Fruit fly (Drosophila melanogaster) whole organism, wandering third instar larva: ENCODE results near the gene ea.

Experiments used
- Abd-B ChIP-seq: fragments of >200 bp; optimal IDR thresholded peaks from 2 replicates; lab custom pipeline; 2017; ENCODE audit warnings: missing biosample characterization, missing genetic modification characterization
- CG9705 ChIP-seq: fragments of 200-800 bp; sonication (Bioruptor generic); optimal IDR thresholded peaks from 2 replicates; lab custom pipeline; 2018; ENCODE audit warnings: missing biosample characterization, mild to moderate bottlenecking, missing genetic modification characterization
- Dfd ChIP-seq: fragments of >200 bp; optimal IDR thresholded peaks from 2 replicates; lab custom pipeline; 2017; ENCODE audit warnings: missing biosample characterization, missing genetic modification characterization
- Dif ChIP-seq: fragments of 200-275, 200-300 bp; sonication (Bioruptor generic); optimal IDR thresholded peaks from 2 replicates; lab custom pipeline; 2018; ENCODE audit warnings: missing biosample characterization, missing genetic modification characterization; ENCODE audit not compliant: partially characterized antibody
- GATAd ChIP-seq: sonication (Bioruptor generic); optimal IDR thresholded peaks from 2 replicates; lab custom pipeline; 2016; ENCODE audit warnings: missing biosample characterization, missing genetic modification characterization
- HLH106 ChIP-seq: fragments of 200-800 bp; optimal IDR thresholded peaks from 3 replicates; lab custom pipeline; 2019; ENCODE audit warnings: missing biosample characterization, mild to moderate bottlenecking, missing genetic modification characterization, moderate library complexity
- Hnf4 ChIP-seq: fragments of 200-800 bp; sonication (Bioruptor generic); optimal IDR thresholded peaks from 2 replicates; lab custom pipeline; 2016; ENCODE audit warnings: missing biosample characterization, mild to moderate bottlenecking, missing genetic modification characterization
- Hr78 ChIP-seq: fragments of >200 bp; optimal IDR thresholded peaks from 2 replicates; lab custom pipeline; 2017; ENCODE audit warnings: missing biosample characterization, missing genetic modification characterization
- Hr83 ChIP-seq: fragments of 200-300 bp; sonication (Bioruptor generic); optimal IDR thresholded peaks from 2 replicates; lab custom pipeline; 2016; ENCODE audit warnings: missing biosample characterization, mild to moderate bottlenecking, missing genetic modification characterization, moderate library complexity; ENCODE audit not compliant: poor library complexity, severe bottlenecking
- Mio ChIP-seq: sonication (Bioruptor generic); optimal IDR thresholded peaks from 2 replicates; lab custom pipeline; 2016; ENCODE audit warnings: missing biosample characterization, missing genetic modification characterization
- Myc ChIP-seq: fragments of >200 bp; optimal IDR thresholded peaks from 2 replicates; lab custom pipeline; 2017
- N ChIP-seq: fragments of >200 bp; optimal IDR thresholded peaks from 2 replicates; lab custom pipeline; 2018; ENCODE audit warnings: missing biosample characterization, missing external identifiers, missing genetic modification characterization
- Rel ChIP-seq, 2 experiments: fragments of 200-800 bp; sonication (Bioruptor generic) in 1 of 2; optimal IDR thresholded peaks; 2 replicates in 1 of 2; 3 replicates in 1 of 2; lab custom pipeline; 2016 to 2019; ENCODE audit warnings: mild to moderate bottlenecking in 2 of 2, missing biosample characterization in 2 of 2, missing genetic modification characterization in 2 of 2, moderate library complexity in 1 of 2
- Vsx2 ChIP-seq: fragments of 200-300, 225-300 bp; sonication (Bioruptor generic); optimal IDR thresholded peaks from 2 replicates; lab custom pipeline; 2018; ENCODE audit warnings: missing biosample characterization, missing genetic modification characterization; ENCODE audit not compliant: partially characterized antibody
- br ChIP-seq: fragments of 200-800 bp; sonication (Bioruptor generic); optimal IDR thresholded peaks from 2 replicates; lab custom pipeline; 2016; ENCODE audit warnings: missing biosample characterization, missing genetic modification characterization
- brk ChIP-seq: fragments of 200-800 bp; sonication (Bioruptor generic); optimal IDR thresholded peaks from 2 replicates; lab custom pipeline; 2016; ENCODE audit warnings: missing biosample characterization, mild to moderate bottlenecking, missing genetic modification characterization
- dl ChIP-seq, 2 experiments: fragments of 175-275, 200-275 bp in 1 of 2; fragments of 200-275 bp in 1 of 2; sonication (Bioruptor generic); optimal IDR thresholded peaks; lab custom pipeline; 2018; ENCODE audit warnings: mild to moderate bottlenecking in 2 of 2, missing biosample characterization in 2 of 2, missing genetic modification characterization in 2 of 2, moderate library complexity in 2 of 2; ENCODE audit not compliant: partially characterized antibody in 2 of 2, insufficient read depth in 1 of 2
- dsf ChIP-seq: sonication (Bioruptor generic); optimal IDR thresholded peaks from 2 replicates; lab custom pipeline; 2016; ENCODE audit warnings: missing biosample characterization, missing genetic modification characterization, borderline replicate concordance
- fru ChIP-seq: fragments of 200-800 bp; sonication (Bioruptor generic); optimal IDR thresholded peaks from 3 replicates; lab custom pipeline; 2016; ENCODE audit warnings: missing biosample characterization, mild to moderate bottlenecking, missing genetic modification characterization
- h ChIP-seq: fragments of 200-800 bp; sonication (Bioruptor generic); optimal IDR thresholded peaks from 3 replicates; lab custom pipeline; 2016; ENCODE audit warnings: missing biosample characterization, mild to moderate bottlenecking, missing genetic modification characterization
- lola ChIP-seq: fragments of >200 bp; optimal IDR thresholded peaks from 2 replicates; lab custom pipeline; 2017; ENCODE audit warnings: missing biosample characterization, missing genetic modification characterization
- pan ChIP-seq: fragments of >200 bp; optimal IDR thresholded peaks from 2 replicates; lab custom pipeline; 2017
- psq ChIP-seq: fragments of 200-800 bp; sonication (Bioruptor generic); optimal IDR thresholded peaks from 3 replicates; lab custom pipeline; 2017; ENCODE audit warnings: missing biosample characterization, mild to moderate bottlenecking, missing genetic modification characterization, moderate library complexity
- rgr ChIP-seq: fragments of 200-800 bp; sonication (Bioruptor generic); optimal IDR thresholded peaks from 3 replicates; lab custom pipeline; 2016; ENCODE audit warnings: missing biosample characterization, mild to moderate bottlenecking, missing genetic modification characterization
- sage ChIP-seq: fragments of 200-800 bp; sonication (Bioruptor generic); optimal IDR thresholded peaks from 2 replicates; lab custom pipeline; 2016; ENCODE audit warnings: missing biosample characterization, mild to moderate bottlenecking, missing genetic modification characterization
- sv ChIP-seq: fragments of 200-800 bp; sonication (Bioruptor generic); optimal IDR thresholded peaks from 3 replicates; lab custom pipeline; 2016; ENCODE audit warnings: missing biosample characterization, missing genetic modification characterization
- woc ChIP-seq: sonication (Bioruptor generic); optimal IDR thresholded peaks from 2 replicates; lab custom pipeline; 2016; ENCODE audit warnings: missing biosample characterization, mild to moderate bottlenecking, missing genetic modification characterization

The ea gene

dm6 chr3R:15293005-15293877, 35.3 kb upstream of the ea start (continued):
- TF ChIP-seq lola (no peak), sage (GFP tag; lab: Kevin White, UChicago) (no peak), br (GFP tag; lab: Kevin White, UChicago) (peak; percentile 30)

dm6 chr3R:15293878-15294350, 34.6 kb upstream of the ea start:
- no peak for TF ChIP-seq HLH106 (tag; lab: Kevin White, UChicago)
- peak; percentile 55 for TF ChIP-seq woc
- no peak for TF ChIP-seq CG9705 (GFP tag; lab: Kevin White, UChicago)
- no peak for TF ChIP-seq Hr78 (GFP tag; lab: Kevin White, UChicago)

dm6 chr3R:15297904-15298303, 30.6 kb upstream of the ea start:
- TF ChIP-seq psq (peak; percentile 94), Mio (GFP tag; lab: Kevin White, UChicago) (no peak), h (GFP tag; lab: Kevin White, UChicago) (peak; percentile 45), Hr83 (GFP tag; lab: Kevin White, UChicago) (peak; percentile 13), HLH106 (tag; lab: Kevin White, UChicago) (no peak), Rel (GFP tag; optimal IDR thresholded peaks at IDR 0.05; lab: Kevin White, UChicago) (no peak), Rel (tag; optimal IDR thresholded peaks at IDR 0.05; lab: Kevin White, UChicago) (peak; percentile 59), N (GFP tag; lab: Kevin White, UChicago) (no peak), dl (GFP tag; optimal IDR thresholded peaks at IDR 0.05; lab: Kevin White, UChicago; ENCODE audit: insufficient read depth in 1 of 2, partially characterized antibody in 2 of 2) (peak in 1 of 2 experiments; percentile 17)

dm6 chr3R:15305246-15305645, 23.3 kb upstream of the ea start:
- TF ChIP-seq brk (GFP tag; lab: Kevin White, UChicago) (no peak), fru (no peak), Dfd (peak; percentile 96)
- TF ChIP-seq, all 38 proteins: peak for 1

dm6 chr3R:15309924-15310323, 18.6 kb upstream of the ea start, which contains the start of gene Tm2:
Tm2 (plus strand) TSS chr3R:15310193.
- TF ChIP-seq Vsx2 (no peak), Myc (no peak)

- TF ChIP-seq Hnf4 = no peak
- no peak for TF ChIP-seq rgr (GFP tag; lab: Kevin White, UChicago)
- no peak for TF ChIP-seq Mio (GFP tag; lab: Kevin White, UChicago)
- TF ChIP-seq HLH106 (tag; lab: Kevin White, UChicago) = no peak
Measured at dm6 chr3R:15310695-15311094, 17.8 kb upstream of the ea start.

dm6 chr3R:15313836-15314235, 14.7 kb upstream of the ea start:
- TF ChIP-seq Mio (GFP tag; lab: Kevin White, UChicago) (no peak), HLH106 (tag; lab: Kevin White, UChicago) (no peak), GATAd (GFP tag; lab: Kevin White, UChicago) (no peak), Dif (GFP tag; lab: Kevin White, UChicago) (no peak), Vsx2 (no peak), dsf (GFP tag; lab: Kevin White, UChicago) (no peak), sv (no peak), fru (no peak), Abd-B (GFP tag; lab: Kevin White, UChicago) (no peak), pan (no peak), Rel (GFP tag; optimal IDR thresholded peaks at IDR 0.05; lab: Kevin White, UChicago) (no peak), Rel (tag; optimal IDR thresholded peaks at IDR 0.05; lab: Kevin White, UChicago) (no peak), psq (no peak)
